Worm (Caenorhabditis elegans) whole organism, L1 larva: ENCODE data around the gene F54G2.1.
A peak's percentile ranks its signal among the peaks of the same experiment; 100 is the strongest.

Source experiments
- C04F5.9 ChIP-seq: sonication (generic microtip); optimal IDR thresholded peaks from 2 replicates; lab custom pipeline; 2016; ENCODE audit warnings: missing genetic modification characterization, missing compliant biosample characterization
- C16A3.4 ChIP-seq: fragments of 150-350 bp; optimal IDR thresholded peaks from 2 replicates; lab custom pipeline; 2014; ENCODE audit warnings: missing biosample characterization, missing genetic modification characterization
- C34B4.2 ChIP-seq: sonication (generic microtip); optimal IDR thresholded peaks from 2 replicates; lab custom pipeline; 2017; ENCODE audit warnings: mild to moderate bottlenecking, missing genetic modification characterization, missing compliant biosample characterization
- F16B12.6 ChIP-seq: fragments of 150-350 bp; optimal IDR thresholded peaks from 2 replicates; lab custom pipeline; 2014; ENCODE audit warnings: missing biosample characterization, missing genetic modification characterization
- aha-1 ChIP-seq: fragments of 150-350 bp; optimal IDR thresholded peaks from 2 replicates; lab custom pipeline; 2014; ENCODE audit warnings: missing biosample characterization, missing genetic modification characterization
- aly-2 ChIP-seq: fragments of 150-350 bp; optimal IDR thresholded peaks from 2 replicates; lab custom pipeline; 2014; ENCODE audit warnings: missing biosample characterization, missing genetic modification characterization
- ama-1 ChIP-seq: fragments of 150-350 bp; optimal IDR thresholded peaks from 2 replicates; lab custom pipeline; 2014
- ceh-82 ChIP-seq, 3 experiments: fragments of 150-350 bp in 1 of 3; sonication (generic microtip) in 2 of 3; optimal IDR thresholded peaks; 2 replicates each; lab custom pipeline; 2014 to 2017; ENCODE audit warnings: missing biosample characterization in 3 of 3, missing genetic modification characterization in 3 of 3
- ceh-88 ChIP-seq: fragments of 200-800 bp; sonication (Bioruptor generic); IDR thresholded peaks from 2 replicates; pipeline ENCODE4 v1.3.6; 2022; ENCODE audit warnings: missing genetic modification characterization, missing compliant biosample characterization
- ceh-90 ChIP-seq: sonication (generic microtip); optimal IDR thresholded peaks from 2 replicates; lab custom pipeline; 2016; ENCODE audit warnings: missing genetic modification characterization, missing compliant biosample characterization
- dsc-1 ChIP-seq: sonication (generic microtip); optimal IDR thresholded peaks from 2 replicates; lab custom pipeline; 2016; ENCODE audit warnings: mild to moderate bottlenecking, missing genetic modification characterization, missing compliant biosample characterization
- efl-1 ChIP-seq, 4 experiments: fragments of 150-350 bp; optimal IDR thresholded peaks in 3 of 4; peaks in 1 of 4; 1 replicate in 1 of 4; 2 replicates in 3 of 4; lab custom pipeline; 2014; ENCODE audit warnings: missing biosample characterization in 2 of 4, missing genetic modification characterization in 2 of 4, missing genetic modification reagents in 2 of 4
- egl-27 ChIP-seq, 2 experiments: fragments of 150-350 bp in 1 of 2; sonication (generic microtip); optimal IDR thresholded peaks; 3 replicates each; lab custom pipeline; 2017 to 2018; ENCODE audit warnings: missing biosample characterization in 2 of 2, missing genetic modification characterization in 2 of 2, missing genetic modification reagents in 2 of 2
- elt-3 ChIP-seq, 6 experiments: fragments of 150-350 bp in 1 of 6; sonication (generic microtip); optimal IDR thresholded peaks; 2 replicates each; lab custom pipeline; 2017 to 2018; ENCODE audit warnings: missing biosample characterization in 6 of 6, missing genetic modification characterization in 6 of 6, inconsistent platforms in 1 of 6
- ets-5 ChIP-seq: fragments of 200-800 bp; sonication (Bioruptor generic); IDR thresholded peaks from 2 replicates; pipeline ENCODE4 v1.3.6; 2022; ENCODE audit warnings: missing genetic modification characterization, missing compliant biosample characterization
- fkh-10 ChIP-seq: sonication (generic microtip); optimal IDR thresholded peaks from 2 replicates; lab custom pipeline; 2017; ENCODE audit warnings: missing biosample characterization, missing genetic modification reagents, missing genetic modification characterization
- fkh-8 ChIP-seq: sonication (generic microtip); optimal IDR thresholded peaks from 2 replicates; lab custom pipeline; 2016; ENCODE audit warnings: mild to moderate bottlenecking, missing genetic modification characterization, missing compliant biosample characterization
- fos-1 ChIP-seq: fragments of 150-350 bp; optimal IDR thresholded peaks from 2 replicates; lab custom pipeline; 2014; ENCODE audit warnings: missing biosample characterization, missing genetic modification characterization
- grh-1 ChIP-seq: fragments of 200-800 bp; sonication (Bioruptor generic); IDR thresholded peaks from 2 replicates; pipeline ENCODE4 v1.3.6; 2022; ENCODE audit warnings: missing genetic modification reagents, missing genetic modification characterization, missing compliant biosample characterization
- hlh-17 ChIP-seq: fragments of 200-800 bp; sonication (Bioruptor generic); optimal IDR thresholded peaks from 2 replicates; lab custom pipeline; 2018; ENCODE audit warnings: missing genetic modification characterization, mild to moderate bottlenecking, missing compliant biosample characterization, moderate library complexity, borderline replicate concordance
- hlh-4 ChIP-seq: sonication (generic microtip); optimal IDR thresholded peaks from 2 replicates; lab custom pipeline; 2016; ENCODE audit warnings: mild to moderate bottlenecking, missing genetic modification characterization, missing compliant biosample characterization
- isw-1 ChIP-seq: fragments of 200-800 bp; sonication (Bioruptor generic); IDR thresholded peaks from 2 replicates; pipeline ENCODE4 v1.3.6; 2022; ENCODE audit warnings: missing genetic modification characterization, missing compliant biosample characterization
- jun-1 ChIP-seq: fragments of 150-350 bp; optimal IDR thresholded peaks from 2 replicates; lab custom pipeline; 2014; ENCODE audit warnings: missing biosample characterization, missing genetic modification reagents, missing genetic modification characterization
- lin-13 ChIP-seq: fragments of 150-350 bp; optimal IDR thresholded peaks from 2 replicates; lab custom pipeline; 2014; ENCODE audit warnings: missing biosample characterization, missing genetic modification reagents, missing genetic modification characterization
- lin-15B ChIP-seq: fragments of 150-350 bp; sonication (generic microtip); optimal IDR thresholded peaks from 3 replicates; lab custom pipeline; 2014; ENCODE audit warnings: missing biosample characterization, missing genetic modification characterization
- lin-35 ChIP-seq, 2 experiments: fragments of 150-350 bp; optimal IDR thresholded peaks; 2 replicates each; lab custom pipeline; 2014; ENCODE audit warnings: missing biosample characterization in 2 of 2, missing genetic modification characterization in 2 of 2, missing genetic modification reagents in 2 of 2
- lir-3 ChIP-seq: sonication (generic microtip); optimal IDR thresholded peaks from 2 replicates; lab custom pipeline; 2016; ENCODE audit warnings: mild to moderate bottlenecking, missing genetic modification characterization, moderate library complexity, missing compliant biosample characterization; ENCODE audit not compliant: poor library complexity
- lsy-2 ChIP-seq, 2 experiments: fragments of 150-350 bp; optimal IDR thresholded peaks; 2 replicates each; lab custom pipeline; 2014; ENCODE audit warnings: missing biosample characterization in 2 of 2, missing genetic modification characterization in 2 of 2
- mab-9 ChIP-seq: fragments of 200-800 bp; sonication (Bioruptor generic); IDR thresholded peaks from 2 replicates; pipeline ENCODE4 v1.3.6; 2022; ENCODE audit warnings: missing genetic modification reagents, missing genetic modification characterization, missing compliant biosample characterization
- mdl-1 ChIP-seq, 2 experiments: fragments of 150-350 bp; optimal IDR thresholded peaks; 2 replicates each; lab custom pipeline; 2014 to 2017; ENCODE audit warnings: missing biosample characterization in 2 of 2, missing genetic modification characterization in 2 of 2, inconsistent platforms in 1 of 2
- nhr-12 ChIP-seq: sonication (generic microtip); optimal IDR thresholded peaks from 2 replicates; lab custom pipeline; 2017; ENCODE audit warnings: missing biosample characterization, missing genetic modification characterization
- nhr-19 ChIP-seq: fragments of 200-800 bp; sonication (Bioruptor generic); conservative IDR thresholded peaks from 2 replicates; pipeline ENCODE4 v1.3.6; 2022; ENCODE audit warnings: missing genetic modification characterization, missing compliant biosample characterization
- nhr-237 ChIP-seq: fragments of 150-350 bp; optimal IDR thresholded peaks from 2 replicates; lab custom pipeline; 2014; ENCODE audit warnings: missing biosample characterization, missing genetic modification characterization
- nhr-28 ChIP-seq: fragments of 150-350 bp; optimal IDR thresholded peaks from 2 replicates; lab custom pipeline; 2014; ENCODE audit warnings: missing biosample characterization, missing genetic modification characterization
- nhr-47 ChIP-seq: sonication (generic microtip); optimal IDR thresholded peaks from 2 replicates; lab custom pipeline; 2016; ENCODE audit warnings: mild to moderate bottlenecking, missing genetic modification characterization, moderate library complexity, missing compliant biosample characterization
- nhr-76 ChIP-seq: sonication (generic microtip); optimal IDR thresholded peaks from 2 replicates; lab custom pipeline; 2017; ENCODE audit warnings: missing biosample characterization, missing genetic modification characterization
- nhr-77 ChIP-seq: fragments of 150-350 bp; optimal IDR thresholded peaks from 2 replicates; lab custom pipeline; 2014; ENCODE audit warnings: missing biosample characterization, missing genetic modification characterization
- nhr-84 ChIP-seq: sonication (generic microtip); optimal IDR thresholded peaks from 2 replicates; lab custom pipeline; 2017; ENCODE audit warnings: missing biosample characterization, missing genetic modification characterization
- nhr-90 ChIP-seq: sonication (generic microtip); optimal IDR thresholded peaks from 2 replicates; lab custom pipeline; 2016; ENCODE audit warnings: mild to moderate bottlenecking, missing genetic modification characterization, missing compliant biosample characterization; ENCODE audit not compliant: poor library complexity
- pax-3 ChIP-seq: fragments of 200-800 bp; sonication (Bioruptor generic); optimal IDR thresholded peaks from 2 replicates; lab custom pipeline; 2018; ENCODE audit warnings: mild to moderate bottlenecking, missing genetic modification characterization, moderate library complexity, missing compliant biosample characterization
- pqm-1 ChIP-seq: sonication (generic microtip); optimal IDR thresholded peaks from 3 replicates; lab custom pipeline; 2017; ENCODE audit warnings: missing biosample characterization, missing genetic modification characterization
- rnt-1 ChIP-seq: sonication (generic microtip); optimal IDR thresholded peaks from 2 replicates; lab custom pipeline; 2016; ENCODE audit warnings: mild to moderate bottlenecking, missing genetic modification characterization, moderate library complexity, missing compliant biosample characterization
- skn-1 ChIP-seq: fragments of 150-350 bp; optimal IDR thresholded peaks from 2 replicates; lab custom pipeline; 2014; ENCODE audit warnings: missing biosample characterization, missing genetic modification characterization
- snpc-4 ChIP-seq: fragments of 150-350 bp; optimal IDR thresholded peaks from 2 replicates; lab custom pipeline; 2014; ENCODE audit warnings: missing biosample characterization, missing genetic modification characterization
- snu-23 ChIP-seq: sonication (generic microtip); optimal IDR thresholded peaks from 2 replicates; lab custom pipeline; 2016; ENCODE audit warnings: missing genetic modification characterization, missing compliant biosample characterization
- sox-4 ChIP-seq: sonication (generic microtip); optimal IDR thresholded peaks from 2 replicates; lab custom pipeline; 2016; ENCODE audit warnings: missing genetic modification characterization, missing compliant biosample characterization
- sptf-1 ChIP-seq: fragments of 150-350 bp; optimal IDR thresholded peaks from 2 replicates; lab custom pipeline; 2014; ENCODE audit warnings: missing biosample characterization, missing genetic modification characterization
- tbx-2 ChIP-seq: sonication (generic microtip); optimal IDR thresholded peaks from 2 replicates; lab custom pipeline; 2016; ENCODE audit warnings: missing genetic modification characterization, missing compliant biosample characterization
- unc-86 ChIP-seq: sonication (generic microtip); optimal IDR thresholded peaks from 2 replicates; lab custom pipeline; 2016; ENCODE audit warnings: missing genetic modification characterization, missing compliant biosample characterization
- vab-15 ChIP-seq: sonication (generic microtip); optimal IDR thresholded peaks from 2 replicates; lab custom pipeline; 2017; ENCODE audit warnings: missing genotype, mild to moderate bottlenecking, missing genetic modification characterization, missing compliant biosample characterization
- ztf-11 ChIP-seq, 2 experiments: sonication (generic microtip); optimal IDR thresholded peaks; 2 replicates each; lab custom pipeline; 2016 to 2017; ENCODE audit warnings: missing genetic modification characterization in 2 of 2, missing biosample characterization in 1 of 2, missing compliant biosample characterization in 1 of 2
- ztf-4 ChIP-seq: fragments of 150-350 bp; optimal IDR thresholded peaks from 2 replicates; lab custom pipeline; 2014; ENCODE audit warnings: missing biosample characterization, missing genetic modification characterization

F54G2.1 gene

ce11 chrX:2688583-2689220, 24.5 kb upstream of the F54G2.1 start, which contains the start of gene T14G11.1 (continued):
- TF ChIP-seq sptf-1 (tag; lab: Kevin White, UChicago), result no peak
- TF ChIP-seq aly-2 (tag; lab: Kevin White, UChicago), result peak; percentile 2
- TF ChIP-seq ztf-4 (tag; lab: Kevin White, UChicago), result peak; percentile 44
- peak; percentile 39; the same call in 1 of the 2 replicates for TF ChIP-seq grh-1 (GFP tag; lab: Robert Waterston, UW)
- peak; percentile 79 for TF ChIP-seq nhr-19 (GFP tag; lab: Robert Waterston, UW)
- TF ChIP-seq C34B4.2 (tag; lab: Kevin White, UChicago), result no peak
- TF ChIP-seq hlh-4 (tag; lab: Kevin White, UChicago), result no peak
- no peak for TF ChIP-seq ets-5
- no peak for TF ChIP-seq vab-15 (tag; lab: Kevin White, UChicago)
- no peak for TF ChIP-seq elt-3 (tag; optimal IDR thresholded peaks at IDR 0.05; lab: Kevin White, UChicago)
- TF ChIP-seq fos-1 (tag; lab: Kevin White, UChicago), result peak; percentile 53
- peak in 1 of 2 experiments; percentile 12 for TF ChIP-seq egl-27 (tag; optimal IDR thresholded peaks at IDR 0.05; lab: Kevin White, UChicago)
- TF ChIP-seq unc-86 (tag; lab: Kevin White, UChicago), result peak; percentile 57
- TF ChIP-seq nhr-76 (tag; lab: Kevin White, UChicago), result no peak
- peak; percentile 10 for TF ChIP-seq jun-1 (tag; lab: Kevin White, UChicago)
- no peak for TF ChIP-seq hlh-17
- peak; percentile 62 to 85 (median 76) for TF ChIP-seq ceh-82 (tag; optimal IDR thresholded peaks at IDR 0.05; lab: Kevin White, UChicago)
- peak; percentile 62 to 67 for TF ChIP-seq lin-35 (GFP tag; optimal IDR thresholded peaks at IDR 0.05; lab: Kevin White, UChicago)
- TF ChIP-seq F16B12.6 (tag; lab: Kevin White, UChicago), result peak; percentile 17
- TF ChIP-seq ztf-11 (tag; optimal IDR thresholded peaks at IDR 0.05; lab: Kevin White, UChicago), result no peak
- no peak for TF ChIP-seq nhr-237 (tag; lab: Kevin White, UChicago)
- TF ChIP-seq sox-4, result peak; percentile 10
- TF ChIP-seq lir-3, result peak; percentile 11
- no peak for TF ChIP-seq nhr-12 (tag; lab: Kevin White, UChicago)
- no peak for TF ChIP-seq pqm-1
- no peak for TF ChIP-seq pax-3
- TF ChIP-seq nhr-77 (tag; lab: Kevin White, UChicago), result peak; percentile 61
- peak; percentile 82 for TF ChIP-seq rnt-1 (tag; lab: Kevin White, UChicago)
- no peak for TF ChIP-seq nhr-28 (tag; lab: Kevin White, UChicago)
- TF ChIP-seq efl-1 (optimal IDR thresholded peaks at IDR 0.05; lab: Kevin White, UChicago), result peak; percentile 61 to 75
- TF ChIP-seq efl-1 (GFP tag; optimal IDR thresholded peaks at IDR 0.05 in 1 of 2; lab: Kevin White, UChicago), result peak in 1 of 2 experiments; percentile 85
- TF ChIP-seq ceh-88 (GFP tag; lab: Robert Waterston, UW), result no peak
- TF ChIP-seq ama-1, result no peak

ce11 chrX:2687174-2687573, 23.0 kb upstream of the F54G2.1 start, which contains the start of gene immt-1:
immt-1 (minus strand) TSS chrX:2687184.
- TF ChIP-seq snpc-4, result peak; percentile 70
- TF ChIP-seq nhr-90 (tag; lab: Kevin White, UChicago), result peak; percentile 55
- 0 out of 2 replicates have a peak, but pooled peaks have one; percentile 5 for TF ChIP-seq grh-1 (GFP tag; lab: Robert Waterston, UW)
- peak; percentile 61 for TF ChIP-seq fos-1 (tag; lab: Kevin White, UChicago)
- peak; percentile 96 for TF ChIP-seq skn-1 (tag; lab: Kevin White, UChicago)
- peak; percentile 88 for TF ChIP-seq snu-23 (GFP tag; lab: Kevin White, UChicago)
- peak; percentile 74 for TF ChIP-seq jun-1 (tag; lab: Kevin White, UChicago)
- peak; percentile 90 for TF ChIP-seq C16A3.4 (tag; lab: Kevin White, UChicago)
- TF ChIP-seq lin-13, result peak; percentile 76
- peak; percentile 69 for TF ChIP-seq dsc-1
- peak; percentile 75 for TF ChIP-seq rnt-1 (tag; lab: Kevin White, UChicago)
- peak; percentile 73 for TF ChIP-seq nhr-47 (tag; lab: Kevin White, UChicago)
- TF ChIP-seq C04F5.9 (tag; lab: Kevin White, UChicago), result peak; percentile 94
- no peak for TF ChIP-seq ceh-90 (tag; lab: Kevin White, UChicago)
- peak; percentile 17 for TF ChIP-seq lin-15B
- TF ChIP-seq lsy-2 (tag; optimal IDR thresholded peaks at IDR 0.05; lab: Kevin White, UChicago), result peak; percentile 83 to 93
- peak in 1 of 2 experiments; percentile 54 for TF ChIP-seq mdl-1 (tag; optimal IDR thresholded peaks at IDR 0.05; lab: Kevin White, UChicago)
- no peak for TF ChIP-seq aha-1 (tag; lab: Kevin White, UChicago)
- peak; percentile 31; the same call in 1 of the 2 replicates for TF ChIP-seq isw-1
- peak; percentile 74 for TF ChIP-seq tbx-2 (tag; lab: Kevin White, UChicago)
- TF ChIP-seq fkh-8, result peak; percentile 78
- peak; percentile 44; the same call in 1 of the 2 replicates for TF ChIP-seq mab-9 (GFP tag; lab: Robert Waterston, UW)
- TF ChIP-seq nhr-84 (tag; lab: Kevin White, UChicago), result no peak
- TF ChIP-seq fkh-10, result no peak
